Worm (Caenorhabditis elegans): ENCODE results near the gene C54E10.3.

ce11 chrV:18803260-18803659, 7.5 kb upstream of the C54E10.3 start, which contains the start of gene C54E10.10:
- TF ChIP-seq med-1 (GFP tag; optimal IDR thresholded peaks at IDR 0.05; ENCODE audit: insufficient read depth) (no peak), cog-1 (tag; optimal IDR thresholded peaks at IDR 0.05) (no peak), ztf-29 (GFP tag; IDR thresholded peaks at IDR 0.05) (no peak)

All from whole organism, midembryonic.